Worm (Caenorhabditis elegans) whole organism, young adult: Measurements from ENCODE around the gene F53C3.11.

Experiments used
- B0261.1 ChIP-seq: sonication (generic microtip); optimal IDR thresholded peaks from 2 replicates; lab custom pipeline; 2016; ENCODE audit warnings: mild to moderate bottlenecking, missing genetic modification characterization, moderate library complexity, missing compliant biosample characterization
- F10E7.11 ChIP-seq: sonication (generic microtip); optimal IDR thresholded peaks from 2 replicates; lab custom pipeline; 2017; ENCODE audit warnings: mild to moderate bottlenecking, missing genetic modification characterization, moderate library complexity, missing compliant biosample characterization
- F37B4.10 ChIP-seq: fragments of 200-800 bp; sonication (Bioruptor generic); IDR thresholded peaks from 2 replicates; pipeline ENCODE4 v1.3.6; 2022; ENCODE audit warnings: missing genetic modification characterization, missing compliant biosample characterization
- F49E8.2 ChIP-seq: sonication (generic microtip); optimal IDR thresholded peaks from 3 replicates; lab custom pipeline; 2017; ENCODE audit warnings: missing genetic modification characterization, mild to moderate bottlenecking, missing compliant biosample characterization, antibody characterized with exemption, moderate library complexity; ENCODE audit not compliant: insufficient read depth
- F55B11.4 ChIP-seq: sonication (generic microtip); optimal IDR thresholded peaks from 2 replicates; lab custom pipeline; 2016; ENCODE audit warnings: missing compliant biosample characterization, missing genetic modification characterization, borderline replicate concordance; ENCODE audit not compliant: insufficient read depth
- F57C9.4 ChIP-seq: sonication (generic microtip); optimal IDR thresholded peaks from 2 replicates; lab custom pipeline; 2017; ENCODE audit warnings: mild to moderate bottlenecking, missing genetic modification characterization, missing compliant biosample characterization
- K12H6.12 ChIP-seq: fragments of 200-800 bp; sonication (Bioruptor generic); optimal IDR thresholded peaks from 2 replicates; lab custom pipeline; 2018; ENCODE audit warnings: mild to moderate bottlenecking, missing genetic modification characterization, missing compliant biosample characterization
- T07F8.4 ChIP-seq: sonication (generic microtip); optimal IDR thresholded peaks from 2 replicates; lab custom pipeline; 2016; ENCODE audit warnings: mild to moderate bottlenecking, missing genetic modification characterization, moderate library complexity, missing compliant biosample characterization
- T26A5.8 ChIP-seq: sonication (generic microtip); optimal IDR thresholded peaks from 2 replicates; lab custom pipeline; 2016; ENCODE audit warnings: missing genetic modification characterization, missing compliant biosample characterization
- Y56A3A.18 ChIP-seq: fragments of 200-800 bp; sonication (Bioruptor generic); IDR thresholded peaks from 2 replicates; pipeline ENCODE4 v1.3.6; 2022; ENCODE audit warnings: missing genetic modification reagents, missing genetic modification characterization, missing compliant biosample characterization
- akir-1 ChIP-seq: fragments of 200-800 bp; sonication (Bioruptor generic); optimal IDR thresholded peaks from 2 replicates; lab custom pipeline; 2018; ENCODE audit warnings: mild to moderate bottlenecking, missing genetic modification characterization, moderate library complexity, missing compliant biosample characterization
- ama-1 ChIP-seq, 3 experiments: fragments of 150-350 bp in 1 of 3; sonication (generic microtip) in 2 of 3; optimal IDR thresholded peaks; 2 replicates each; lab custom pipeline; 2014 to 2018; ENCODE audit warnings: missing biosample characterization in 2 of 3, missing genetic modification characterization in 2 of 3, missing genetic modification reagents in 2 of 3
- ccch-3 ChIP-seq: fragments of 200-800 bp; sonication (Bioruptor generic); optimal IDR thresholded peaks from 2 replicates; lab custom pipeline; 2018; ENCODE audit warnings: mild to moderate bottlenecking, missing genetic modification characterization, missing compliant biosample characterization
- ceh-27 ChIP-seq: fragments of 200-800 bp; sonication (Bioruptor generic); optimal IDR thresholded peaks from 2 replicates; lab custom pipeline; 2018; ENCODE audit warnings: mild to moderate bottlenecking, missing genetic modification characterization, moderate library complexity, missing compliant biosample characterization
- ceh-40 ChIP-seq: fragments of 200-800 bp; sonication (Bioruptor generic); IDR thresholded peaks from 2 replicates; pipeline ENCODE4 v1.3.6; 2022; ENCODE audit warnings: missing genetic modification characterization, missing compliant biosample characterization
- ceh-79 ChIP-seq: sonication (generic microtip); optimal IDR thresholded peaks from 2 replicates; lab custom pipeline; 2017; ENCODE audit warnings: mild to moderate bottlenecking, missing genetic modification characterization, missing compliant biosample characterization
- ceh-91 ChIP-seq: fragments of 200-800 bp; sonication (Bioruptor generic); IDR thresholded peaks from 2 replicates; pipeline ENCODE4 v1.3.6; 2022; ENCODE audit warnings: missing genetic modification reagents, missing genetic modification characterization, missing compliant biosample characterization
- chd-7 ChIP-seq: sonication (generic microtip); optimal IDR thresholded peaks from 2 replicates; lab custom pipeline; 2016; ENCODE audit warnings: mild to moderate bottlenecking, missing genetic modification characterization, moderate library complexity, missing compliant biosample characterization
- him-1 ChIP-seq: sonication (generic microtip); optimal IDR thresholded peaks from 2 replicates; lab custom pipeline; 2016; ENCODE audit warnings: missing genotype, missing genetic modification reagents, missing genetic modification characterization, missing compliant biosample characterization
- hlh-12 ChIP-seq: sonication (generic microtip); optimal IDR thresholded peaks from 2 replicates; lab custom pipeline; 2016; ENCODE audit warnings: missing genetic modification characterization, missing compliant biosample characterization
- hmg-1.2 ChIP-seq: fragments of 200-800 bp; sonication (Bioruptor generic); IDR thresholded peaks from 2 replicates; pipeline ENCODE4 v1.3.6; 2022; ENCODE audit warnings: missing genetic modification reagents, missing genetic modification characterization, missing compliant biosample characterization
- let-526 ChIP-seq: fragments of 200-800 bp; sonication (Bioruptor generic); IDR thresholded peaks from 2 replicates; pipeline ENCODE4 v1.3.6; 2022; ENCODE audit warnings: missing genetic modification reagents, missing genetic modification characterization, missing compliant biosample characterization
- lin-26 ChIP-seq: fragments of 200-800 bp; sonication (Bioruptor generic); IDR thresholded peaks from 2 replicates; pipeline ENCODE4 v1.3.6; 2022; ENCODE audit warnings: missing genetic modification reagents, missing genetic modification characterization, missing compliant biosample characterization
- lin-35 ChIP-seq, 3 experiments: fragments of 150-350 bp in 2 of 3; sonication (generic microtip) in 1 of 3; optimal IDR thresholded peaks; 2 replicates each; lab custom pipeline; 2014 to 2018; ENCODE audit warnings: missing biosample characterization in 3 of 3, missing genetic modification characterization in 3 of 3, missing genetic modification reagents in 3 of 3
- madf-6 ChIP-seq: fragments of 200-800 bp; sonication (Bioruptor generic); IDR thresholded peaks from 2 replicates; pipeline ENCODE4 v1.3.6; 2022; ENCODE audit warnings: missing genetic modification reagents, missing genetic modification characterization, missing compliant biosample characterization
- mes-4 ChIP-seq: sonication (generic microtip); optimal IDR thresholded peaks from 2 replicates; lab custom pipeline; 2016; ENCODE audit warnings: missing genotype, missing genetic modification characterization, missing compliant biosample characterization
- nhr-120 ChIP-seq: fragments of 200-800 bp; sonication (Bioruptor generic); IDR thresholded peaks from 2 replicates; pipeline ENCODE4 v1.3.6; 2022; ENCODE audit warnings: missing genetic modification characterization, missing compliant biosample characterization
- pbrm-1 ChIP-seq: fragments of 200-800 bp; sonication (Bioruptor generic); IDR thresholded peaks from 2 replicates; pipeline ENCODE4 v1.3.6; 2022; ENCODE audit warnings: missing genetic modification reagents, missing genetic modification characterization, missing compliant biosample characterization
- rcor-1 ChIP-seq: fragments of 200-800 bp; sonication (Bioruptor generic); IDR thresholded peaks from 2 replicates; pipeline ENCODE4 v1.3.6; 2022; ENCODE audit warnings: missing genetic modification reagents, missing genetic modification characterization, missing compliant biosample characterization
- rec-8 ChIP-seq, 2 experiments: sonication (generic microtip); optimal IDR thresholded peaks; 2 replicates each; lab custom pipeline; 2016; ENCODE audit warnings: mild to moderate bottlenecking in 2 of 2, missing genetic modification characterization in 2 of 2, missing genetic modification reagents in 2 of 2, missing genotype in 2 of 2, missing biosample characterization in 1 of 2, missing compliant biosample characterization in 1 of 2, moderate library complexity in 1 of 2
- repo-1 ChIP-seq: sonication (generic microtip); optimal IDR thresholded peaks from 2 replicates; lab custom pipeline; 2017; ENCODE audit warnings: mild to moderate bottlenecking, missing genetic modification characterization, missing compliant biosample characterization
- snpc-1.3 ChIP-seq: sonication (generic microtip); optimal IDR thresholded peaks from 2 replicates; lab custom pipeline; 2017; ENCODE audit warnings: missing genetic modification characterization, mild to moderate bottlenecking, missing compliant biosample characterization, antibody characterized with exemption, moderate library complexity, missing genotype, missing genetic modification reagents; ENCODE audit not compliant: insufficient read depth
- snpc-4 ChIP-seq, 5 experiments: fragments of 150-350 bp in 1 of 5; sonication (generic microtip) in 4 of 5; optimal IDR thresholded peaks; 2 replicates each; lab custom pipeline; 2014 to 2018; ENCODE audit warnings: missing genetic modification characterization in 5 of 5, missing biosample characterization in 3 of 5, antibody characterized with exemption in 2 of 5, mild to moderate bottlenecking in 2 of 5, missing compliant biosample characterization in 2 of 5, missing genotype in 2 of 5, moderate library complexity in 2 of 5, missing genetic modification reagents in 1 of 5
- sptf-2 ChIP-seq: fragments of 200-800 bp; sonication (Bioruptor generic); optimal IDR thresholded peaks from 2 replicates; lab custom pipeline; 2018; ENCODE audit warnings: mild to moderate bottlenecking, missing genetic modification characterization, missing compliant biosample characterization
- tbp1 ChIP-seq: fragments of 200-800 bp; sonication (Bioruptor generic); optimal IDR thresholded peaks from 2 replicates; lab custom pipeline; 2018; ENCODE audit warnings: mild to moderate bottlenecking, missing genetic modification characterization, missing compliant biosample characterization
- zim-3 ChIP-seq: sonication (generic microtip); optimal IDR thresholded peaks from 2 replicates; lab custom pipeline; 2017; ENCODE audit warnings: mild to moderate bottlenecking, missing genetic modification characterization, moderate library complexity, missing compliant biosample characterization
- ztf-18 ChIP-seq: sonication (generic microtip); optimal IDR thresholded peaks from 2 replicates; lab custom pipeline; 2016; ENCODE audit warnings: missing genotype, mild to moderate bottlenecking, missing genetic modification characterization, missing compliant biosample characterization
- ztf-28 ChIP-seq: fragments of 200-800 bp; sonication (Bioruptor generic); IDR thresholded peaks from 2 replicates; pipeline ENCODE4 v1.3.6; 2022; ENCODE audit warnings: missing genetic modification reagents, missing genetic modification characterization, missing compliant biosample characterization

F53C3.11 gene

ce11 chrII:3896920-3897319 is 9.6 kb downstream of the F53C3.11 start:
- TF ChIP-seq repo-1 (no peak), Y56A3A.18 (GFP tag; lab: Robert Waterston, UW) (no peak), let-526 (GFP tag; lab: Robert Waterston, UW) (no peak), hmg-1.2 (GFP tag; lab: Robert Waterston, UW) (peak; percentile 88)

- TF ChIP-seq tbp1 (GFP tag; lab: Kevin White, UChicago) = no peak
- no peak for TF ChIP-seq ztf-28
- no peak for TF ChIP-seq mes-4 (tag; lab: Kevin White, UChicago)
- no peak for TF ChIP-seq snpc-4 (GFP tag; optimal IDR thresholded peaks at IDR 0.05; lab: Kevin White, UChicago)
- no peak for TF ChIP-seq snpc-4 (tag; optimal IDR thresholded peaks at IDR 0.05; lab: Kevin White, UChicago)
- TF ChIP-seq F37B4.10 (GFP tag; lab: Robert Waterston, UW) = no peak
- TF ChIP-seq rec-8 (tag; optimal IDR thresholded peaks at IDR 0.05; lab: Kevin White, UChicago) = no peak
- no peak for TF ChIP-seq ccch-3 (GFP tag; lab: Kevin White, UChicago)
- no peak for TF ChIP-seq hlh-12 (tag; lab: Kevin White, UChicago)
- TF ChIP-seq ceh-91 (GFP tag; lab: Robert Waterston, UW) = no peak
- TF ChIP-seq F57C9.4 (tag; lab: Kevin White, UChicago) = no peak
- TF ChIP-seq rcor-1 = no peak
- TF ChIP-seq pbrm-1 = no peak
- TF ChIP-seq ama-1 (optimal IDR thresholded peaks at IDR 0.05; lab: Kevin White, UChicago) = no peak
- no peak for TF ChIP-seq ama-1 (GFP tag; optimal IDR thresholded peaks at IDR 0.05; lab: Kevin White, UChicago)
- TF ChIP-seq zim-3 (tag; lab: Kevin White, UChicago) = no peak
- no peak for TF ChIP-seq K12H6.12
- no peak for TF ChIP-seq chd-7 (tag; lab: Kevin White, UChicago)
- TF ChIP-seq ceh-27 = no peak
Observed at ce11 chrII:3894755-3895154, 11.8 kb downstream of the F53C3.11 start, which contains the start of gene F53C3.7. Gene F53C3.7 (plus strand): TSS chrII:3895055.

ce11 chrII:3893911-3894310 is 12.6 kb downstream of the F53C3.11 start:
- TF ChIP-seq lin-26 (no peak), nhr-120 (GFP tag; lab: Robert Waterston, UW) (no peak), ceh-40 (GFP tag; lab: Robert Waterston, UW) (no peak), sptf-2 (GFP tag; lab: Kevin White, UChicago) (no peak), T07F8.4 (tag; lab: Kevin White, UChicago) (no peak), F49E8.2 (tag; lab: Kevin White, UChicago) (no peak), F55B11.4 (tag; lab: Kevin White, UChicago) (no peak), ztf-18 (no peak), madf-6 (no peak), F10E7.11 (tag; lab: Kevin White, UChicago) (no peak), T26A5.8 (tag; lab: Kevin White, UChicago) (no peak), lin-35 (GFP tag; optimal IDR thresholded peaks at IDR 0.05; lab: Kevin White, UChicago) (no peak), him-1 (no peak), B0261.1 (tag; lab: Kevin White, UChicago) (no peak), akir-1 (GFP tag; lab: Kevin White, UChicago) (no peak), ceh-79 (tag; lab: Kevin White, UChicago) (no peak), K12H6.12 (no peak), chd-7 (tag; lab: Kevin White, UChicago) (no peak), snpc-1.3 (tag; lab: Kevin White, UChicago) (no peak)
